Fruit fly (Drosophila melanogaster): ENCODE data around the gene mRpL49.
A peak's percentile ranks its signal among the peaks of the same experiment; 100 is the strongest.

mRpL49 gene

DNA sequence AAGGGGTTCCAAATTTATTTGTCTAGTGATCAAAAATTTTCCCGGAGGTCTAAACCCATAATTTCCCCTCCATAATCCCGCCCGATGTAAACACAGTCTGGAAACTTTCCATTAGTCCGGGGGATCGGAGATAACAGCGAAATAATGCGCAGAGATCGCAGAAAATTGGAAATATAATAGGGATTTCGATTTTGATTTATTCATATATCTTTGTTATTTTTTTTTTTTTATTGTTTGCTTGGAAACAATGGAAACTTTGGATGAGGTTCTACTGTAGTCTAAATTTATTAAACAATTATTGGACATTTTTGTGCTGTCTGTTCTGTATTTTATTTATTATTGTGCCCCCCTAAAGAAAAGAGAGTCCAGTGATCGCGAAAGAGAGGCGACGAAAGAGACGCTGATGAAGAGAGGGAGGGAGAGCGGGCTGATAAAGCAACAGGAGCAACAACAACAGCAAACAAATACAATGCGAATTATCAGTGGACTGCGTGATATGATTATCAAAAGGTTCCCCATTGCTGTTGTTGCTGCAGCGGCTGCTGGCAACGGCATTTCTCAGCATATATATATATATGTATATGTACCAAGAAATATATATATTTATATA is 11.7 kb upstream of the mRpL49 start (continued):
- no peak for TF ChIP-seq Blimp-1 (GFP tag; optimal IDR thresholded peaks at IDR 0.05)

- TF ChIP-seq Eip78C (GFP tag), result peak; percentile 62
- TF ChIP-seq achi (GFP tag; optimal IDR thresholded peaks at IDR 0.05), result peak; percentile 42
- TF ChIP-seq Ets96B (tag; optimal IDR thresholded peaks at IDR 0.05), result no peak
- TF ChIP-seq CG11902 (GFP tag; optimal IDR thresholded peaks at IDR 0.05), result no peak
- no peak for TF ChIP-seq Hr38 (GFP tag; optimal IDR thresholded peaks at IDR 0.05)
- TF ChIP-seq spab (GFP tag; optimal IDR thresholded peaks at IDR 0.05), result no peak
- peak; percentile 24 for TF ChIP-seq Blimp-1 (GFP tag; optimal IDR thresholded peaks at IDR 0.05)
- TF ChIP-seq Eip93F (GFP tag; optimal IDR thresholded peaks at IDR 0.05), result no peak
- no peak for TF ChIP-seq fkh (GFP tag; optimal IDR thresholded peaks at IDR 0.05)
- TF ChIP-seq CG9139 (GFP tag; optimal IDR thresholded peaks at IDR 0.05), result no peak
- TF ChIP-seq dsx (GFP tag; optimal IDR thresholded peaks at IDR 0.05; ENCODE audit: poor library complexity, severe bottlenecking), result peak; percentile 1
- no peak for TF ChIP-seq CG6276 (GFP tag; optimal IDR thresholded peaks at IDR 0.05)
- TF ChIP-seq fd85E (GFP tag; optimal IDR thresholded peaks at IDR 0.05), result no peak
- peak; percentile 56 for TF ChIP-seq CG32006 (GFP tag; optimal IDR thresholded peaks at IDR 0.05)
- peak; percentile 36 for TF ChIP-seq CG3032 (tag; optimal IDR thresholded peaks at IDR 0.05)
- TF ChIP-seq Hr4 (GFP tag; optimal IDR thresholded peaks at IDR 0.05), result no peak
- no peak for TF ChIP-seq lz (GFP tag; optimal IDR thresholded peaks at IDR 0.05)
- peak; percentile 25 for TF ChIP-seq CG1621 (tag; optimal IDR thresholded peaks at IDR 0.05)
- TF ChIP-seq CG6163 (GFP tag; IDR thresholded peaks at IDR 0.05), result peak; percentile 59; the same call in 2 of the 3 replicates
- TF ChIP-seq Ets21C (GFP tag; optimal IDR thresholded peaks at IDR 0.05), result no peak
- TF ChIP-seq CG6808 (GFP tag; optimal IDR thresholded peaks at IDR 0.05), result no peak
- TF ChIP-seq CG4318 (GFP tag; optimal IDR thresholded peaks at IDR 0.05), result no peak
- no peak for TF ChIP-seq CG8119 (GFP tag; IDR thresholded peaks at IDR 0.05)
- no peak for TF ChIP-seq Eip75B (GFP tag; optimal IDR thresholded peaks at IDR 0.05)
- TF ChIP-seq svp (GFP tag), result peak; percentile 91
- no peak for TF ChIP-seq salr (GFP tag; optimal IDR thresholded peaks at IDR 0.05)
- TF ChIP-seq CG11294 (GFP tag; IDR thresholded peaks at IDR 0.05), result no peak
- TF ChIP-seq CG10631 (GFP tag; optimal IDR thresholded peaks at IDR 0.05), result no peak
- TF ChIP-seq OdsH (GFP tag; optimal IDR thresholded peaks at IDR 0.05), result peak; percentile 14
- peak; percentile 23 for TF ChIP-seq Hr39 (GFP tag; optimal IDR thresholded peaks at IDR 0.05)
- no peak for TF ChIP-seq fd59A (GFP tag; optimal IDR thresholded peaks at IDR 0.05)
- TF ChIP-seq net (GFP tag; optimal IDR thresholded peaks at IDR 0.05), result no peak
- no peak for TF ChIP-seq CG11762 (GFP tag; optimal IDR thresholded peaks at IDR 0.05; ENCODE audit: insufficient read depth)
- TF ChIP-seq CG15336 (GFP tag; IDR thresholded peaks at IDR 0.05), result peak; percentile 23; the same call in 1 of the 2 replicates
- peak; percentile 36 for TF ChIP-seq pdm3 (GFP tag; optimal IDR thresholded peaks at IDR 0.05)
- no peak for TF ChIP-seq CG8632 (GFP tag; optimal IDR thresholded peaks at IDR 0.05)
- TF ChIP-seq Smox (GFP tag; optimal IDR thresholded peaks at IDR 0.05), result no peak
- TF ChIP-seq CG31627 (GFP tag; optimal IDR thresholded peaks at IDR 0.05), result peak; percentile 38
- peak; percentile 10 for TF ChIP-seq CG10669 (GFP tag; optimal IDR thresholded peaks at IDR 0.05)
- TF ChIP-seq topi (GFP tag; optimal IDR thresholded peaks at IDR 0.05), result no peak
- no peak for TF ChIP-seq ss (GFP tag; optimal IDR thresholded peaks at IDR 0.05)
- TF ChIP-seq CG6854 (GFP tag; optimal IDR thresholded peaks at IDR 0.05), result no peak
- TF ChIP-seq Met (GFP tag; optimal IDR thresholded peaks at IDR 0.05), result peak; percentile 36
- no peak for TF ChIP-seq cyc (GFP tag; optimal IDR thresholded peaks at IDR 0.05)
- no peak for TF ChIP-seq CG7368 (GFP tag; optimal IDR thresholded peaks at IDR 0.05)
- TF ChIP-seq Sox102F (GFP tag; optimal IDR thresholded peaks at IDR 0.05), result no peak
- TF ChIP-seq esn (GFP tag; optimal IDR thresholded peaks at IDR 0.05), result peak; percentile 23
- TF ChIP-seq vri (GFP tag; optimal IDR thresholded peaks at IDR 0.05), result no peak
- peak; percentile 69 for TF ChIP-seq eg (GFP tag; IDR thresholded peaks at IDR 0.05)
Observed at dm6 chrX:12896393-12896792, 10.5 kb upstream of the mRpL49 start.

Data from whole organism, prepupa.